Fruit fly (Drosophila melanogaster): Measurements from ENCODE around the gene CG10359.
A peak's percentile ranks its signal among the peaks of the same experiment; 100 is the strongest.

CG10359 gene

dm6 chr3L:3620932-3621331 is 8.9 kb downstream of the CG10359 start, which contains the start of gene CG14974:
Gene CG14974 (minus strand): TSS chr3L:3621032.
- TF ChIP-seq fd96Ca (GFP tag; IDR thresholded peaks at IDR 0.05) (no peak), rn (GFP tag; IDR thresholded peaks at IDR 0.05) (no peak), CG12605 (GFP tag; IDR thresholded peaks at IDR 0.05) (no peak), CG8159 (tag; optimal IDR thresholded peaks at IDR 0.05) (no peak), CG8301 (tag; optimal IDR thresholded peaks at IDR 0.05) (no peak)

DNA sequence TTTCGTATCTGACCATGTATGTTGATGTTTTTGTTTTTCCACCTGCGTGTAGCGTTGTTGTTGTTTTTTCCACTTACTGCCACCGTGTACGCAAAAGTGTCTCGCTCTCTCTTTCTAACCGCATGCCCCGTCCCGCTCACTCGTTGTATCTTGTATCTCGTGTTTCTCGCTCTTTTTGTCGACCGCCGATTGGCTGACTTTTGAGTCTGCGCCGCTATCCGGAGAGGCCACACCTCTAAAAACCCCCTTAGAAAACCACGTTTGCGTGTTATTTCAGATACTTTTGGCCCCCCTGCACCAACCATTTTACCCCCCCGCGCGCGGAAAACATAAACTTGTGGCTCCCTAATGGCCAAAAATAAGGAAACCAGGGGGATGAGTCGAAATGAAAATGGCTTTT is 12.9 kb downstream of the CG10359 start:
- TF ChIP-seq EcR (GFP tag; optimal IDR thresholded peaks at IDR 0.05) (no peak), CG14655 (GFP tag; optimal IDR thresholded peaks at IDR 0.05) (no peak), CG13204 (GFP tag; optimal IDR thresholded peaks at IDR 0.05) (peak; percentile 39), rn (GFP tag; IDR thresholded peaks at IDR 0.05) (no peak), Ets98B (GFP tag; IDR thresholded peaks at IDR 0.05) (no peak), CG32121 (GFP tag; IDR thresholded peaks at IDR 0.05) (no peak), CG17806 (tag; optimal IDR thresholded peaks at IDR 0.05) (no peak), CG9948 (tag; optimal IDR thresholded peaks at IDR 0.05) (no peak), CG12605 (GFP tag; IDR thresholded peaks at IDR 0.05) (no peak), D1 (tag; optimal IDR thresholded peaks at IDR 0.05) (no peak), CG8159 (tag; optimal IDR thresholded peaks at IDR 0.05) (peak; percentile 12), CG10348 (GFP tag; IDR thresholded peaks at IDR 0.05) (no peak), CG4496 (GFP tag; IDR thresholded peaks at IDR 0.05) (peak; percentile 60; the same call in 2 of the 3 replicates), fd96Ca (GFP tag; IDR thresholded peaks at IDR 0.05) (peak; percentile 51; the same call in 1 of the 3 replicates), CG34367 (tag; optimal IDR thresholded peaks at IDR 0.05) (peak; percentile 35), gl (tag; optimal IDR thresholded peaks at IDR 0.05) (peak; percentile 40), Pif1A (GFP tag; optimal IDR thresholded peaks at IDR 0.05) (no peak), CG15710 (tag; optimal IDR thresholded peaks at IDR 0.05) (no peak), CG8301 (tag; optimal IDR thresholded peaks at IDR 0.05) (no peak)

DNA sequence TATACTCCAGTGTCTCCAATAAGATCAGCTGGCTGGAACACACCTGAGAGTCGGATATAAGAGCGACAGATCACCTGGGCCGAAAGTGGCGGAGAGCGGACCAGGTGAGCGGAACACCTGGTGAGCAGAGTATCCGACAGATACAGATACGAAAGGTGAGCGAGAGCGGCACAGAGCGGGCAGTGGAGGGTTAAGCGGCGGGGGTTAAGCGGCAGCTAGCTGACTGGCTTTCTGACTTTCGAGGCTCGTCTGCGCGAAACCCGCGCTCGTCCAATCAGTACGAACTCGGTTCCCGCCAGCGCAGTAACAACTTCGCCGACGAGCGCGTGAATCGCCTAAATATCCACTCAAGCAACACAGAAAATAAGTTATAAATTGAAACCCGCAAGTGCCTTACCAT is 14.1 kb downstream of the CG10359 start, which contains the start of gene dar1:
dar1 (plus strand) TSS at position 284 of the 400 bp plus-strand sequence.
- TF ChIP-seq CG32121 (GFP tag; IDR thresholded peaks at IDR 0.05) (no peak), Pif1B (GFP tag; optimal IDR thresholded peaks at IDR 0.05) (peak; percentile 8), CG10348 (GFP tag; IDR thresholded peaks at IDR 0.05) (no peak), CG14655 (GFP tag; optimal IDR thresholded peaks at IDR 0.05) (no peak), CG4496 (GFP tag; IDR thresholded peaks at IDR 0.05) (0 out of 3 replicates have a peak, but pooled peaks have one; percentile 20), CG8159 (tag; optimal IDR thresholded peaks at IDR 0.05) (no peak), gl (tag; optimal IDR thresholded peaks at IDR 0.05) (no peak), fd96Ca (GFP tag; IDR thresholded peaks at IDR 0.05) (0 out of 3 replicates have a peak, but pooled peaks have one; percentile 42), CG9948 (tag; optimal IDR thresholded peaks at IDR 0.05) (no peak), CG13204 (GFP tag; optimal IDR thresholded peaks at IDR 0.05) (peak; percentile 85), EcR (GFP tag; optimal IDR thresholded peaks at IDR 0.05) (no peak), CG8301 (tag; optimal IDR thresholded peaks at IDR 0.05) (no peak), CG34367 (tag; optimal IDR thresholded peaks at IDR 0.05) (no peak), CG12605 (GFP tag; IDR thresholded peaks at IDR 0.05) (0 out of 2 replicates have a peak, but pooled peaks have one; percentile 30), Snoo (tag; optimal IDR thresholded peaks at IDR 0.05) (no peak), CG17806 (tag; optimal IDR thresholded peaks at IDR 0.05) (no peak), CG15710 (tag; optimal IDR thresholded peaks at IDR 0.05) (no peak), rn (GFP tag; IDR thresholded peaks at IDR 0.05) (no peak), Pif1A (GFP tag; optimal IDR thresholded peaks at IDR 0.05) (peak; percentile 13), D1 (tag; optimal IDR thresholded peaks at IDR 0.05) (no peak), Ets98B (GFP tag; IDR thresholded peaks at IDR 0.05) (peak; percentile 57; the same call in 1 of the 2 replicates)

dm6 chr3L:3632500-3633183 is 20.6 kb downstream of the CG10359 start:
- TF ChIP-seq Pif1A (GFP tag; optimal IDR thresholded peaks at IDR 0.05) (no peak), D1 (tag; optimal IDR thresholded peaks at IDR 0.05) (no peak), CG15710 (tag; optimal IDR thresholded peaks at IDR 0.05) (peak; percentile 67), CG10348 (GFP tag; IDR thresholded peaks at IDR 0.05) (peak; percentile 87), Pif1B (GFP tag; optimal IDR thresholded peaks at IDR 0.05) (no peak), CG12605 (GFP tag; IDR thresholded peaks at IDR 0.05) (peak; percentile 41; the same call in 1 of the 2 replicates), CG34367 (tag; optimal IDR thresholded peaks at IDR 0.05) (peak; percentile 41), CG32121 (GFP tag; IDR thresholded peaks at IDR 0.05) (peak; percentile 88), Snoo (tag; optimal IDR thresholded peaks at IDR 0.05) (no peak), CG4496 (GFP tag; IDR thresholded peaks at IDR 0.05) (peak; percentile 89), CG9948 (tag; optimal IDR thresholded peaks at IDR 0.05) (peak; percentile 70), CG13204 (GFP tag; optimal IDR thresholded peaks at IDR 0.05) (no peak), CG8301 (tag; optimal IDR thresholded peaks at IDR 0.05) (peak; percentile 60), fd96Ca (GFP tag; IDR thresholded peaks at IDR 0.05) (peak; percentile 92), Ets98B (GFP tag; IDR thresholded peaks at IDR 0.05) (peak; percentile 80), EcR (GFP tag; optimal IDR thresholded peaks at IDR 0.05) (no peak), CG17806 (tag; optimal IDR thresholded peaks at IDR 0.05) (peak; percentile 40), CG8159 (tag; optimal IDR thresholded peaks at IDR 0.05) (peak; percentile 66), gl (tag; optimal IDR thresholded peaks at IDR 0.05) (no peak), rn (GFP tag; IDR thresholded peaks at IDR 0.05) (peak; percentile 69), CG14655 (GFP tag; optimal IDR thresholded peaks at IDR 0.05) (peak; percentile 70)

dm6 chr3L:3634107-3634737 is 22.2 kb downstream of the CG10359 start:
- TF ChIP-seq rn (GFP tag; IDR thresholded peaks at IDR 0.05), result no peak
- peak; percentile 58 for TF ChIP-seq CG12605 (GFP tag; IDR thresholded peaks at IDR 0.05)
- TF ChIP-seq D1 (tag; optimal IDR thresholded peaks at IDR 0.05), result no peak
- TF ChIP-seq CG10348 (GFP tag; IDR thresholded peaks at IDR 0.05), result no peak
- TF ChIP-seq CG34367 (tag; optimal IDR thresholded peaks at IDR 0.05), result peak; percentile 46
- peak; percentile 66; the same call in 1 of the 3 replicates for TF ChIP-seq fd96Ca (GFP tag; IDR thresholded peaks at IDR 0.05)
- TF ChIP-seq CG14655 (GFP tag; optimal IDR thresholded peaks at IDR 0.05), result peak; percentile 82
- peak; percentile 66 for TF ChIP-seq CG15710 (tag; optimal IDR thresholded peaks at IDR 0.05)
- peak; percentile 59 for TF ChIP-seq Pif1A (GFP tag; optimal IDR thresholded peaks at IDR 0.05)
- TF ChIP-seq CG8159 (tag; optimal IDR thresholded peaks at IDR 0.05), result peak; percentile 83
- peak; percentile 73 for TF ChIP-seq CG32121 (GFP tag; IDR thresholded peaks at IDR 0.05)
- TF ChIP-seq CG8301 (tag; optimal IDR thresholded peaks at IDR 0.05), result peak; percentile 74
- peak; percentile 78 for TF ChIP-seq Pif1B (GFP tag; optimal IDR thresholded peaks at IDR 0.05)
- peak; percentile 9 for TF ChIP-seq EcR (GFP tag; optimal IDR thresholded peaks at IDR 0.05)
- TF ChIP-seq gl (tag; optimal IDR thresholded peaks at IDR 0.05), result no peak
- peak; percentile 37 for TF ChIP-seq CG13204 (GFP tag; optimal IDR thresholded peaks at IDR 0.05)
- peak; percentile 82 for TF ChIP-seq CG17806 (tag; optimal IDR thresholded peaks at IDR 0.05)
- TF ChIP-seq Ets98B (GFP tag; IDR thresholded peaks at IDR 0.05), result peak; percentile 53
- TF ChIP-seq CG4496 (GFP tag; IDR thresholded peaks at IDR 0.05), result peak; percentile 72
- TF ChIP-seq CG9948 (tag; optimal IDR thresholded peaks at IDR 0.05), result peak; percentile 69
- TF ChIP-seq Snoo (tag; optimal IDR thresholded peaks at IDR 0.05), result peak; percentile 42

All from whole organism, pupa.